Fruit fly (Drosophila melanogaster) whole organism, wandering third instar larva: ENCODE measurements around the gene CG6310.

Experiments
- Abd-B ChIP-seq: fragments of >200 bp; optimal IDR thresholded peaks from 2 replicates; lab custom pipeline; 2017; ENCODE audit warnings: missing biosample characterization, missing genetic modification characterization
- CG32264 ChIP-seq: fragments of 200-800 bp; sonication (Bioruptor generic); optimal IDR thresholded peaks from 2 replicates; lab custom pipeline; 2016; ENCODE audit warnings: missing biosample characterization, missing genetic modification characterization
- CG9705 ChIP-seq: fragments of 200-800 bp; sonication (Bioruptor generic); optimal IDR thresholded peaks from 2 replicates; lab custom pipeline; 2018; ENCODE audit warnings: missing biosample characterization, mild to moderate bottlenecking, missing genetic modification characterization
- CrebA ChIP-seq: fragments of 200-800 bp; sonication (Bioruptor generic); optimal IDR thresholded peaks from 2 replicates; lab custom pipeline; 2016; ENCODE audit warnings: missing biosample characterization, mild to moderate bottlenecking, missing genetic modification characterization, borderline replicate concordance
- Dfd ChIP-seq: fragments of >200 bp; optimal IDR thresholded peaks from 2 replicates; lab custom pipeline; 2017; ENCODE audit warnings: missing biosample characterization, missing genetic modification characterization
- Dif ChIP-seq: fragments of 200-275, 200-300 bp; sonication (Bioruptor generic); optimal IDR thresholded peaks from 2 replicates; lab custom pipeline; 2018; ENCODE audit warnings: missing biosample characterization, missing genetic modification characterization; ENCODE audit not compliant: partially characterized antibody
- GATAd ChIP-seq: sonication (Bioruptor generic); optimal IDR thresholded peaks from 2 replicates; lab custom pipeline; 2016; ENCODE audit warnings: missing biosample characterization, missing genetic modification characterization
- HLH106 ChIP-seq: fragments of 200-800 bp; optimal IDR thresholded peaks from 3 replicates; lab custom pipeline; 2019; ENCODE audit warnings: missing biosample characterization, mild to moderate bottlenecking, missing genetic modification characterization, moderate library complexity
- Hnf4 ChIP-seq: fragments of 200-800 bp; sonication (Bioruptor generic); optimal IDR thresholded peaks from 2 replicates; lab custom pipeline; 2016; ENCODE audit warnings: missing biosample characterization, mild to moderate bottlenecking, missing genetic modification characterization
- Hr78 ChIP-seq: fragments of >200 bp; optimal IDR thresholded peaks from 2 replicates; lab custom pipeline; 2017; ENCODE audit warnings: missing biosample characterization, missing genetic modification characterization
- Hr83 ChIP-seq: fragments of 200-300 bp; sonication (Bioruptor generic); optimal IDR thresholded peaks from 2 replicates; lab custom pipeline; 2016; ENCODE audit warnings: missing biosample characterization, mild to moderate bottlenecking, missing genetic modification characterization, moderate library complexity; ENCODE audit not compliant: poor library complexity, severe bottlenecking
- Jra ChIP-seq: sonication (Bioruptor generic); optimal IDR thresholded peaks from 2 replicates; lab custom pipeline; 2016; ENCODE audit warnings: missing biosample characterization, missing genetic modification characterization
- Mio ChIP-seq: sonication (Bioruptor generic); optimal IDR thresholded peaks from 2 replicates; lab custom pipeline; 2016; ENCODE audit warnings: missing biosample characterization, missing genetic modification characterization
- Myc ChIP-seq: fragments of >200 bp; optimal IDR thresholded peaks from 2 replicates; lab custom pipeline; 2017
- N ChIP-seq: fragments of >200 bp; optimal IDR thresholded peaks from 2 replicates; lab custom pipeline; 2018; ENCODE audit warnings: missing biosample characterization, missing external identifiers, missing genetic modification characterization
- OdsH ChIP-seq: fragments of 200-800 bp; sonication (Bioruptor generic); optimal IDR thresholded peaks from 2 replicates; lab custom pipeline; 2016; ENCODE audit warnings: missing biosample characterization, mild to moderate bottlenecking, missing genetic modification characterization
- Rel ChIP-seq, 2 experiments: fragments of 200-800 bp; sonication (Bioruptor generic) in 1 of 2; optimal IDR thresholded peaks; 2 replicates in 1 of 2; 3 replicates in 1 of 2; lab custom pipeline; 2016 to 2019; ENCODE audit warnings: mild to moderate bottlenecking in 2 of 2, missing biosample characterization in 2 of 2, missing genetic modification characterization in 2 of 2, moderate library complexity in 1 of 2
- Sp1 ChIP-seq: fragments of 200-800 bp; sonication (Bioruptor generic); optimal IDR thresholded peaks from 3 replicates; lab custom pipeline; 2019; ENCODE audit warnings: missing biosample characterization, mild to moderate bottlenecking, missing genetic modification characterization, moderate library complexity
- Vsx2 ChIP-seq: fragments of 200-300, 225-300 bp; sonication (Bioruptor generic); optimal IDR thresholded peaks from 2 replicates; lab custom pipeline; 2018; ENCODE audit warnings: missing biosample characterization, missing genetic modification characterization; ENCODE audit not compliant: partially characterized antibody
- br ChIP-seq: fragments of 200-800 bp; sonication (Bioruptor generic); optimal IDR thresholded peaks from 2 replicates; lab custom pipeline; 2016; ENCODE audit warnings: missing biosample characterization, missing genetic modification characterization
- brk ChIP-seq: fragments of 200-800 bp; sonication (Bioruptor generic); optimal IDR thresholded peaks from 2 replicates; lab custom pipeline; 2016; ENCODE audit warnings: missing biosample characterization, mild to moderate bottlenecking, missing genetic modification characterization
- dl ChIP-seq, 2 experiments: fragments of 175-275, 200-275 bp in 1 of 2; fragments of 200-275 bp in 1 of 2; sonication (Bioruptor generic); optimal IDR thresholded peaks; lab custom pipeline; 2018; ENCODE audit warnings: mild to moderate bottlenecking in 2 of 2, missing biosample characterization in 2 of 2, missing genetic modification characterization in 2 of 2, moderate library complexity in 2 of 2; ENCODE audit not compliant: partially characterized antibody in 2 of 2, insufficient read depth in 1 of 2
- dmrt93B ChIP-seq: fragments of 200-800 bp; sonication (Bioruptor generic); optimal IDR thresholded peaks from 2 replicates; lab custom pipeline; 2018; ENCODE audit warnings: missing biosample characterization, mild to moderate bottlenecking, missing genetic modification characterization
- dsf ChIP-seq: sonication (Bioruptor generic); optimal IDR thresholded peaks from 2 replicates; lab custom pipeline; 2016; ENCODE audit warnings: missing biosample characterization, missing genetic modification characterization, borderline replicate concordance
- ey ChIP-seq: fragments of 200-800 bp; sonication (Bioruptor generic); optimal IDR thresholded peaks from 2 replicates; lab custom pipeline; 2016; ENCODE audit warnings: missing biosample characterization, missing genetic modification characterization
- foxo ChIP-seq, 2 experiments: fragments of 200-800 bp; sonication (Bioruptor generic); optimal IDR thresholded peaks; 2 replicates in 1 of 2; 3 replicates in 1 of 2; lab custom pipeline; 2016 to 2017; ENCODE audit warnings: missing biosample characterization in 2 of 2, missing genetic modification characterization in 2 of 2
- fru ChIP-seq: fragments of 200-800 bp; sonication (Bioruptor generic); optimal IDR thresholded peaks from 3 replicates; lab custom pipeline; 2016; ENCODE audit warnings: missing biosample characterization, mild to moderate bottlenecking, missing genetic modification characterization
- h ChIP-seq: fragments of 200-800 bp; sonication (Bioruptor generic); optimal IDR thresholded peaks from 3 replicates; lab custom pipeline; 2016; ENCODE audit warnings: missing biosample characterization, mild to moderate bottlenecking, missing genetic modification characterization
- jim ChIP-seq: fragments of 175-275, 200-325 bp; sonication (Bioruptor generic); optimal IDR thresholded peaks from 2 replicates; lab custom pipeline; 2016; ENCODE audit warnings: missing biosample characterization, mild to moderate bottlenecking, missing genetic modification characterization
- lola ChIP-seq: fragments of >200 bp; optimal IDR thresholded peaks from 2 replicates; lab custom pipeline; 2017; ENCODE audit warnings: missing biosample characterization, missing genetic modification characterization
- pan ChIP-seq: fragments of >200 bp; optimal IDR thresholded peaks from 2 replicates; lab custom pipeline; 2017
- psq ChIP-seq: fragments of 200-800 bp; sonication (Bioruptor generic); optimal IDR thresholded peaks from 3 replicates; lab custom pipeline; 2017; ENCODE audit warnings: missing biosample characterization, mild to moderate bottlenecking, missing genetic modification characterization, moderate library complexity
- rgr ChIP-seq: fragments of 200-800 bp; sonication (Bioruptor generic); optimal IDR thresholded peaks from 3 replicates; lab custom pipeline; 2016; ENCODE audit warnings: missing biosample characterization, mild to moderate bottlenecking, missing genetic modification characterization
- sage ChIP-seq: fragments of 200-800 bp; sonication (Bioruptor generic); optimal IDR thresholded peaks from 2 replicates; lab custom pipeline; 2016; ENCODE audit warnings: missing biosample characterization, mild to moderate bottlenecking, missing genetic modification characterization
- sv ChIP-seq: fragments of 200-800 bp; sonication (Bioruptor generic); optimal IDR thresholded peaks from 3 replicates; lab custom pipeline; 2016; ENCODE audit warnings: missing biosample characterization, missing genetic modification characterization
- tai ChIP-seq: sonication (Bioruptor generic); optimal IDR thresholded peaks from 2 replicates; lab custom pipeline; 2016; ENCODE audit warnings: missing biosample characterization, missing genetic modification characterization
- usp ChIP-seq: fragments of >200 bp; optimal IDR thresholded peaks from 2 replicates; lab custom pipeline; 2017; ENCODE audit warnings: missing biosample characterization, missing genetic modification characterization
- woc ChIP-seq: sonication (Bioruptor generic); optimal IDR thresholded peaks from 2 replicates; lab custom pipeline; 2016; ENCODE audit warnings: missing biosample characterization, mild to moderate bottlenecking, missing genetic modification characterization

CG6310 gene

DNA sequence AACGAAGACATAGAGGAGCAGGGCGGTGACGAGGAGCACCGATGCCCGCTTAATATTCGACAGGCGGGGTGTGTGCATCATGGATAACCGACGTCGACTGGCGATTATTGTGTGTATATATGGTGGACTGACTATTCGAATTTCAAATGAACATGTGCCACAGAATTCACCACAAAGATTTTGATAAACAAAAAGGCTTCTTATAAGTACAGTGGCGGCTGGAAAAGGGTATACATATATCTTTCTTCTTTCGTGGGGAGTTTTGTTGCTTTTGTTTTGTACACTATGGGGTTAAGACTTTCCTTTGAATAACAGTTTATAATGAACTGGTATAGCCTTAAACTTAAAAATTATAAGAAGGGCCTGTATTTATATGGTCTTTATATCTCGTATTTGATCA is at the start of gene CG6310:
CG6310 (minus strand) TSS at position 101 of the 400 bp plus-strand sequence.
- no peak for TF ChIP-seq sage (GFP tag; lab: Kevin White, UChicago)
- no peak for TF ChIP-seq OdsH (GFP tag; lab: Kevin White, UChicago)
- no peak for TF ChIP-seq usp (GFP tag; lab: Kevin White, UChicago)
- TF ChIP-seq Dfd (GFP tag; lab: Kevin White, UChicago), result no peak
- TF ChIP-seq Abd-B (GFP tag; lab: Kevin White, UChicago), result no peak
- TF ChIP-seq foxo (GFP tag; optimal IDR thresholded peaks at IDR 0.05; lab: Kevin White, UChicago), result no peak
- no peak for TF ChIP-seq Dif (GFP tag; lab: Kevin White, UChicago)
- no peak for TF ChIP-seq Sp1 (GFP tag; lab: Kevin White, UChicago)
- TF ChIP-seq rgr, result no peak
- no peak for TF ChIP-seq sv (GFP tag; lab: Kevin White, UChicago)
- TF ChIP-seq CG32264 (GFP tag; lab: Kevin White, UChicago), result no peak

DNA sequence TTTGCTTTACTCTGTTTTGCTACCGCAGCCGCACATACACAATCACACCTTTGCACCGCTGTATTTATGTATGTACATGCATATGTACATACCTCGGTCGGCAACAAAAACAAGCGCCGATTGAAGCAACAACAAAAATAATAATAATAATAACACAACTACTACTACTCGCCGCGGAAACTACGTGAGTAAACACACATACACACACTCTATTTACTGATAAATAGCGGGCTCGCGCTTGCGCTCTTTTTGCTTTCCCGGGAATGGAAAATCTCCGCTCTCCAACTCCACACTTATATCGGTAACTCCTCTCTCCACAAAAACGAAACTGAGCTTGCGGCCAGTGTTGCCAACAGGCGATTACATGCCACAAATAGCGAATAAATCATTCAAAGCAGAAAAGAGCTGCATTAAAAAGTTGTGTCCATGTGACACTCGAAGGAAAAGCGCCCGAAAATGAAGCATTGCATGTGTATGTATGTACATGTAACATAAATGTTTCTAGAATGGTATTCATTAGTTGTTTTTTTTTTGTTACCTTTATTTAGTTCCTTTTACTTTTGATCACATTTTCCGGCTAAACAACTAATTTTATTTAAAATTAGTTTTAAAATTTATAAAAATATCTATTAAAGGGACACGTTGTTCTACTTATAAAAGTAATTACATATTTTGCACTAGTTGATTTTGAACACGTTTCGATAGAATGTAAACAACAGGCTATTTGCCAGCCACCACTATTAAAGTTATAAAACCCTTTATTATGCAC is 49.1 kb upstream of the CG6310 start:
- TF ChIP-seq br (GFP tag; lab: Kevin White, UChicago) (no peak), Jra (GFP tag; lab: Kevin White, UChicago) (peak; percentile 6), N (GFP tag; lab: Kevin White, UChicago) (no peak), OdsH (GFP tag; lab: Kevin White, UChicago) (peak; percentile 28), lola (no peak), tai (no peak), dsf (GFP tag; lab: Kevin White, UChicago) (no peak), ey (GFP tag; lab: Kevin White, UChicago) (no peak), CG9705 (GFP tag; lab: Kevin White, UChicago) (peak; percentile 23), Vsx2 (no peak), fru (GFP tag; lab: Kevin White, UChicago) (no peak), Sp1 (GFP tag; lab: Kevin White, UChicago) (peak; percentile 16), Hr83 (peak; percentile 1), dl (GFP tag; optimal IDR thresholded peaks at IDR 0.05; lab: Kevin White, UChicago; ENCODE audit: insufficient read depth in 1 of 2, partially characterized antibody in 2 of 2) (peak in 1 of 2 experiments; percentile 51), HLH106 (tag; lab: Kevin White, UChicago) (no peak), CG32264 (GFP tag; lab: Kevin White, UChicago) (no peak), Rel (GFP tag; optimal IDR thresholded peaks at IDR 0.05; lab: Kevin White, UChicago) (no peak), Rel (tag; optimal IDR thresholded peaks at IDR 0.05; lab: Kevin White, UChicago) (no peak), foxo (GFP tag; optimal IDR thresholded peaks at IDR 0.05; lab: Kevin White, UChicago) (peak in 1 of 2 experiments; percentile 25), h (GFP tag; lab: Kevin White, UChicago) (peak; percentile 43), Myc (lab: Kevin White, UChicago) (no peak), GATAd (GFP tag; lab: Kevin White, UChicago) (no peak), pan (no peak), CrebA (GFP tag; lab: Kevin White, UChicago) (no peak), Abd-B (GFP tag; lab: Kevin White, UChicago) (no peak), woc (GFP tag; lab: Kevin White, UChicago) (no peak), Dif (GFP tag; lab: Kevin White, UChicago) (peak; percentile 69), psq (GFP tag; lab: Kevin White, UChicago) (peak; percentile 46), brk (GFP tag; lab: Kevin White, UChicago) (no peak), sv (GFP tag; lab: Kevin White, UChicago) (peak; percentile 34), dmrt93B (no peak), Dfd (GFP tag; lab: Kevin White, UChicago) (no peak), Hr78 (no peak), sage (GFP tag; lab: Kevin White, UChicago) (peak; percentile 33), jim (GFP tag; lab: Kevin White, UChicago) (no peak), usp (GFP tag; lab: Kevin White, UChicago) (no peak), Mio (GFP tag; lab: Kevin White, UChicago) (no peak), rgr (peak; percentile 27), Hnf4 (peak; percentile 11)
